Worm (Caenorhabditis elegans): ENCODE data around the gene F11D11.4.
A peak's percentile ranks its signal among the peaks of the same experiment; 100 is the strongest.

Gene F11D11.4

DNA sequence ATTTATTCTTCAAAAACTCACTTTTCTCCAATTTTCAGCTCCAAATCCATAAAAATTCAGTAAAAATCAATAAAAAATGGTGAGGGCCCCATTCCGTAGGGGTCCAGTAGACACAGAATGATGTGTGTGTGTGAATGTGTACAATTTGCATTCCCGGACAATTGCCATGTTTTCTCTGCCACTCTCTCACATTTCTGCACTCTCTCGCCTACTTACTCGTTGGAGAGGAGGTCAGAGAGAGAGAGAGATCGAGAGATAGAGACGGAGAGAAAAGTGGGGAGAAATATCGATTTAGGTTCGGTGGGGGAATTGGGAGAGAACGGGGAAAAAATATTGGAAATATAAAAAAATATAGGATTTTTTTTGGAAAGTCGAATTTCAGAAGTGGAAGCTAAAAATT lies 37.6 kb upstream of the F11D11.4 start (continued):
- TF ChIP-seq egl-27 (tag; optimal IDR thresholded peaks at IDR 0.05) (peak in 1 of 2 experiments; percentile 64), ceh-82 (tag; optimal IDR thresholded peaks at IDR 0.05) (peak; percentile 75 to 90 (median 85)), efl-1 (optimal IDR thresholded peaks at IDR 0.05) (peak; percentile 78 to 86), efl-1 (GFP tag; optimal IDR thresholded peaks at IDR 0.05 in 1 of 2) (peak; percentile 79 to 98), lin-13 (GFP tag; optimal IDR thresholded peaks at IDR 0.05) (peak; percentile 57), nhr-19 (GFP tag; conservative IDR thresholded peaks at IDR 0.05) (peak; percentile 90), nhr-237 (tag; optimal IDR thresholded peaks at IDR 0.05) (peak; percentile 80), nhr-77 (tag; optimal IDR thresholded peaks at IDR 0.05) (peak; percentile 64)

DNA sequence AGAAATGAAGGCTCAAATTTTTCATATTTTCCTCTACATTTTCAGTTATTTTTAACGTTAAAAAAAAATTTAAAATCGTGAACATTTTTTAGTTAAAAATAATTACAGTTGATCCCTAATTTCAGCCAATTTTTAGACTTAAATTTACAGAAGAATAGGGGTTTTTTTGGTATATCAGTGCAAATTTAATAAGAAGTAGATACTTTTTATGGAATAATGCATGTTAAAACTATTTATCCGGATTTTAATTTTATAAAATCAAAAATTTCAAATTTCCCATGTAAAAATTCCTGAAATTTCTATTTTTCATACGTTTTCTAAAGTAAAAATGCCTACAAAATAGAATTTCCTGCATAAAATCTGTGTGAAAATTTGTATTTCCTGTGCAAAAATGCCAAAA lies 37.1 kb upstream of the F11D11.4 start:
- TF ChIP-seq unc-30 (tag; optimal IDR thresholded peaks at IDR 0.05): no peak
- peak; percentile 97 for TF ChIP-seq alr-1 (tag; optimal IDR thresholded peaks at IDR 0.05; ENCODE audit: borderline replicate concordance)
- TF ChIP-seq nhr-76 (tag; optimal IDR thresholded peaks at IDR 0.05): no peak
- no peak for TF ChIP-seq egl-13 (tag; optimal IDR thresholded peaks at IDR 0.05)

DNA sequence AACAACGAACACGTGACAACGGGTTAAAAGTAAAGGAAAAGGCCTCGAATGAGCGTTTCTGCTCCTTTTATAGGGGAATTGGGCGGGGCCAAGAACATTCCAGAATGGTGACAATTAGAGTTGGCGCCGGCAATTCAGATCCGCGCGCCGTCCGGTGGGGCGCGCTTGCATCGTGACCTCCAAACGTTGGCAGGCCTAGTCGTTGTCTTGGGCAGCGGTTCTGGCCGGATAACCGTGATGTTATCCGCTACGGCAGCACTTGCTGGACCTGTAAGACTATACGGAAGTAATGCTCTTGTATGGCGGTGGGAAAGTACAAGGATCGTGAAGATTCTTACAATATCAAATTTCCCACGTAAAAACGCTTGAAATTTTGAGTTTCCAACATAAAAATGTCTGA lies 36.4 kb upstream of the F11D11.4 start:
- peak; percentile 10 for TF ChIP-seq ceh-63 (GFP tag; optimal IDR thresholded peaks at IDR 0.05)
- peak in 1 of 2 experiments; percentile 10 for TF ChIP-seq ztf-11 (tag; optimal IDR thresholded peaks at IDR 0.05)

DNA sequence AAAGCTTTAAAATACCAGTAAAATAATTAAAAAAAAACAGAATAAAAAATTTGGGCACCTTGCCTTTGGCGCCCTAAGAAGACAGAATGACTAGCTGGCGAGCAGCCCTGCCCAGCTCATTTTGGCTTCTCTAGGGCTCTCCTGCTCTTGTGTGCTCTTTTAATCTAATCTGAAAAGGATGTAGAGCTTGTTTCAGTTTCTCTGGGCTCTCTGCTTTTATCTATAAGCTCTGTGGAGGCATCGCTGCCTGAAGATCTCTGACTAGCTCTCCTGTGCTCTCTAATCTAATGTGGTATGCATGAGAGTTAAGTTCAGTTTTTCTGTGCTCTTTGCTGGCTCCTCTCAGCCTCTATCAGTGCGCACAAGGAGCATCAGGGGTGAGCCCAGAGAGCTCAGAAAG lies 35.3 kb upstream of the F11D11.4 start:
- TF ChIP-seq unc-86 (tag; optimal IDR thresholded peaks at IDR 0.05) (peak; percentile 14), efl-1 (optimal IDR thresholded peaks at IDR 0.05) (peak; percentile 0 to 10), efl-1 (GFP tag; optimal IDR thresholded peaks at IDR 0.05 in 1 of 2) (no peak), ceh-82 (tag; optimal IDR thresholded peaks at IDR 0.05) (peak in 1 of 3 experiments; percentile 44), nhr-90 (tag; optimal IDR thresholded peaks at IDR 0.05; ENCODE audit: poor library complexity) (no peak), fkh-8 (tag; optimal IDR thresholded peaks at IDR 0.05) (peak; percentile 32), dsc-1 (tag; optimal IDR thresholded peaks at IDR 0.05) (no peak), skn-1 (tag; optimal IDR thresholded peaks at IDR 0.05) (no peak), nhr-47 (tag; optimal IDR thresholded peaks at IDR 0.05) (no peak), isw-1 (GFP tag; IDR thresholded peaks at IDR 0.05) (no peak), fkh-10 (GFP tag; optimal IDR thresholded peaks at IDR 0.05) (peak; percentile 23)

DNA sequence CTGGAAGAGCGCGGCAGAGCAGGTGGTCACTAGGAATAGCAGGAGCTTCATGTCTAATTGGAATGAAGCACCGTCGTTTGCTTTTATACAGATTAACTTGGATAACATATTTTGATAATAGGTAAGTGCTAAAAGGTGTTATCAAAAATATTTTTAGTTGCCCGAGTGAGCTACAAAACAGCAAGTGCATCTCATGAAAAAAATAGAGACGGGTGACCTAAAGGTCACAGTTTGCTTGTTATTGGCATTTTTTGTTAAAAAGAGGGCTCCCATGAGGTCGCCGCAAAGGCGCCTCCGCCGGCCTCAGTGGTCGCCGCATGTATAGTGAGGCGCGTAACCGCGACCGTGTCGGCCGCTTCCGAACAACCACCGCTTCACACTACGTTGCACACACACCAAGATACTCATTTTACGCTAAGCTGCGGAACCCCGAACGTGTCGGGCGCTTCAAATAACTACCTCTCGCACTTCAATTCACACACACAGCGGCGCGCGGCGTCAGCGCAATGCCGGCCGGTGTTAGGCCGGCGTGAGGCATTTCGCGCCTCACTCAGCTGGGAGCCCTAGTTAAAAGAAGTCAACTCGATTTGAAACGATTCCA lies 31.8 kb upstream of the F11D11.4 start, which contains the start of gene asp-19:
asp-19 (minus strand) TSS at position 51 of the 601 bp plus-strand sequence.
- TF ChIP-seq ceh-8 (GFP tag; optimal IDR thresholded peaks at IDR 0.05) (no peak), C16A3.4 (tag; optimal IDR thresholded peaks at IDR 0.05) (no peak), ama-1 (optimal IDR thresholded peaks at IDR 0.05) (no peak), efl-1 (optimal IDR thresholded peaks at IDR 0.05) (no peak), efl-1 (GFP tag; optimal IDR thresholded peaks at IDR 0.05 in 1 of 2) (no peak), egl-13 (tag; optimal IDR thresholded peaks at IDR 0.05) (no peak), elt-3 (tag; optimal IDR thresholded peaks at IDR 0.05) (no peak), zip-4 (GFP tag; optimal IDR thresholded peaks at IDR 0.05) (no peak), tlp-1 (tag; optimal IDR thresholded peaks at IDR 0.05) (no peak), ceh-88 (GFP tag; IDR thresholded peaks at IDR 0.05) (no peak), fkh-8 (tag; optimal IDR thresholded peaks at IDR 0.05) (no peak), lin-35 (GFP tag; optimal IDR thresholded peaks at IDR 0.05) (no peak), nhr-84 (tag; optimal IDR thresholded peaks at IDR 0.05) (no peak), sptf-1 (tag; optimal IDR thresholded peaks at IDR 0.05) (no peak), lin-39 (tag; optimal IDR thresholded peaks at IDR 0.05) (no peak), zag-1 (tag; optimal IDR thresholded peaks at IDR 0.05) (no peak), ceh-63 (GFP tag; optimal IDR thresholded peaks at IDR 0.05) (no peak)
